Worm (Caenorhabditis elegans) whole organism, L4 larva: Measurements from ENCODE around the gene sdz-26.

Experiments
- D1046.2 ChIP-seq: fragments of 200-800 bp; sonication (Bioruptor generic); IDR thresholded peaks from 2 replicates; pipeline ENCODE4 v1.3.6; 2022; ENCODE audit warnings: missing genetic modification characterization, missing compliant biosample characterization
- F37D6.2 ChIP-seq: sonication (generic microtip); optimal IDR thresholded peaks from 2 replicates; lab custom pipeline; 2016; ENCODE audit warnings: mild to moderate bottlenecking, missing genetic modification characterization, missing compliant biosample characterization
- F44E2.7 ChIP-seq: fragments of 200-800 bp; sonication (Bioruptor generic); IDR thresholded peaks from 2 replicates; pipeline ENCODE4 v2.1.2; 2022; ENCODE audit warnings: missing genetic modification characterization, missing compliant biosample characterization
- T26A8.4 ChIP-seq: fragments of 200-800 bp; sonication (Bioruptor generic); IDR thresholded peaks from 2 replicates; pipeline ENCODE4 v1.3.6; 2022; ENCODE audit warnings: missing genetic modification characterization, missing compliant biosample characterization
- Y48G9A.11 ChIP-seq: fragments of 200-800 bp; sonication (Bioruptor generic); IDR thresholded peaks from 2 replicates; pipeline ENCODE4 v1.3.6; 2022; ENCODE audit warnings: missing genetic modification reagents, missing genetic modification characterization, missing compliant biosample characterization
- ZK337.2 ChIP-seq: fragments of 200-800 bp; sonication (Bioruptor generic); IDR thresholded peaks from 2 replicates; pipeline ENCODE4 v1.3.6; 2022; ENCODE audit warnings: missing genetic modification reagents, missing genetic modification characterization, missing compliant biosample characterization
- aha-1 ChIP-seq: fragments of 150-350 bp; peaks from one replicate; lab custom pipeline; 2014; ENCODE audit warnings: missing biosample characterization, missing genetic modification characterization
- ama-1 ChIP-seq: fragments of 150-350 bp; optimal IDR thresholded peaks from 2 replicates; lab custom pipeline; 2014; ENCODE audit warnings: inconsistent platforms, mixed read lengths
- ceh-44 ChIP-seq: fragments of 200-800 bp; sonication (Bioruptor generic); IDR thresholded peaks from 2 replicates; pipeline ENCODE4 v1.3.6; 2022; ENCODE audit warnings: missing genetic modification reagents, missing genetic modification characterization, missing compliant biosample characterization
- ceh-62 ChIP-seq: sonication (generic microtip); optimal IDR thresholded peaks from 2 replicates; lab custom pipeline; 2017; ENCODE audit warnings: missing biosample characterization, missing genetic modification characterization
- daf-12 ChIP-seq: fragments of 150-350 bp; optimal IDR thresholded peaks from 2 replicates; lab custom pipeline; 2014; ENCODE audit warnings: missing biosample characterization, missing genetic modification reagents, missing genetic modification characterization
- dmd-8 ChIP-seq: fragments of 200-800 bp; sonication (Bioruptor generic); IDR thresholded peaks from 2 replicates; pipeline ENCODE4 v1.3.6; 2022; ENCODE audit warnings: missing genetic modification characterization, missing compliant biosample characterization
- dmd-9 ChIP-seq: fragments of 200-800 bp; sonication (Bioruptor generic); IDR thresholded peaks from 2 replicates; pipeline ENCODE4 v1.3.6; 2022; ENCODE audit warnings: missing genetic modification reagents, missing genetic modification characterization, missing compliant biosample characterization
- dpl-1 ChIP-seq: fragments of 150-350 bp; optimal IDR thresholded peaks from 2 replicates; lab custom pipeline; 2014; ENCODE audit warnings: missing biosample characterization, missing genetic modification reagents, missing genetic modification characterization
- dve-1 ChIP-seq: sonication (generic microtip); optimal IDR thresholded peaks from 2 replicates; lab custom pipeline; 2017; ENCODE audit warnings: antibody characterized with exemption, mild to moderate bottlenecking, missing genetic modification characterization, missing compliant biosample characterization; ENCODE audit not compliant: insufficient read depth
- egl-27 ChIP-seq: sonication (generic microtip); optimal IDR thresholded peaks from 3 replicates; lab custom pipeline; 2017; ENCODE audit warnings: missing biosample characterization, missing genetic modification reagents, missing genetic modification characterization
- fos-1 ChIP-seq: fragments of 150-350 bp; optimal IDR thresholded peaks from 2 replicates; lab custom pipeline; 2014; ENCODE audit warnings: missing biosample characterization, missing genetic modification characterization
- hif-1 ChIP-seq, 2 experiments: sonication (generic microtip); optimal IDR thresholded peaks; 2 replicates each; lab custom pipeline; 2016 to 2017; ENCODE audit warnings: missing compliant biosample characterization in 2 of 2, missing genetic modification characterization in 2 of 2, missing genetic modification reagents in 2 of 2, missing genotype in 2 of 2, mild to moderate bottlenecking in 1 of 2
- hmg-1.1 ChIP-seq: fragments of 200-800 bp; sonication (Bioruptor generic); IDR thresholded peaks from 2 replicates; pipeline ENCODE4 v1.3.6; 2022; ENCODE audit warnings: missing genetic modification reagents, missing genetic modification characterization, missing compliant biosample characterization
- jun-1 ChIP-seq: fragments of 150-350 bp; optimal IDR thresholded peaks from 2 replicates; lab custom pipeline; 2014; ENCODE audit warnings: missing biosample characterization, missing genetic modification reagents, missing genetic modification characterization
- lin-38 ChIP-seq: fragments of 200-800 bp; sonication (Bioruptor generic); IDR thresholded peaks from 2 replicates; pipeline ENCODE4 v1.3.6; 2022; ENCODE audit warnings: missing genetic modification reagents, missing genetic modification characterization, missing compliant biosample characterization
- madf-5 ChIP-seq, 2 experiments: fragments of 200-800 bp; sonication (Bioruptor generic); IDR thresholded peaks; 2 replicates each; pipeline ENCODE4 v1.3.6; 2022; ENCODE audit warnings: missing compliant biosample characterization in 2 of 2, missing genetic modification characterization in 2 of 2
- mdl-1 ChIP-seq, 2 experiments: fragments of 150-350 bp in 1 of 2; sonication (generic microtip) in 1 of 2; optimal IDR thresholded peaks; 2 replicates each; lab custom pipeline; 2014 to 2017; ENCODE audit warnings: missing biosample characterization in 2 of 2, missing genetic modification characterization in 2 of 2
- mdt-29 ChIP-seq: fragments of 200-800 bp; sonication (Bioruptor generic); IDR thresholded peaks from 2 replicates; pipeline ENCODE4 v1.3.6; 2022; ENCODE audit warnings: missing genetic modification reagents, missing genetic modification characterization, missing compliant biosample characterization
- mxl-2 ChIP-seq: fragments of 200-800 bp; sonication (Bioruptor generic); conservative IDR thresholded peaks from 2 replicates; pipeline ENCODE4 v1.3.6; 2022; ENCODE audit warnings: missing genetic modification reagents, missing genetic modification characterization, missing compliant biosample characterization
- nhr-10 ChIP-seq: fragments of 150-350 bp; optimal IDR thresholded peaks from 2 replicates; lab custom pipeline; 2014; ENCODE audit warnings: missing biosample characterization, missing genetic modification characterization
- nhr-102 ChIP-seq: sonication (generic microtip); optimal IDR thresholded peaks from 2 replicates; lab custom pipeline; 2016; ENCODE audit warnings: mild to moderate bottlenecking, missing genetic modification characterization, moderate library complexity, missing compliant biosample characterization
- nhr-111 ChIP-seq: fragments of 200-800 bp; sonication (Bioruptor generic); optimal IDR thresholded peaks from 2 replicates; lab custom pipeline; 2018; ENCODE audit warnings: mild to moderate bottlenecking, missing genetic modification characterization, missing compliant biosample characterization
- nhr-25 ChIP-seq: sonication (generic microtip); optimal IDR thresholded peaks from 2 replicates; lab custom pipeline; 2017; ENCODE audit warnings: missing genetic modification characterization, mild to moderate bottlenecking, missing compliant biosample characterization, antibody characterized with exemption, moderate library complexity, borderline replicate concordance; ENCODE audit not compliant: insufficient read depth
- nhr-28 ChIP-seq: fragments of 150-350 bp; optimal IDR thresholded peaks from 2 replicates; lab custom pipeline; 2014; ENCODE audit warnings: missing biosample characterization, missing genetic modification characterization
- nhr-41 ChIP-seq: fragments of 200-800 bp; sonication (Bioruptor generic); IDR thresholded peaks from 2 replicates; pipeline ENCODE4 v1.3.6; 2022; ENCODE audit warnings: missing genetic modification reagents, missing genetic modification characterization, missing compliant biosample characterization
- nhr-42 ChIP-seq: fragments of 200-800 bp; sonication (Bioruptor generic); IDR thresholded peaks from 2 replicates; pipeline ENCODE4 v1.3.6; 2022; ENCODE audit warnings: missing genetic modification characterization, missing compliant biosample characterization
- nhr-48 ChIP-seq: sonication (generic microtip); optimal IDR thresholded peaks from 2 replicates; lab custom pipeline; 2016; ENCODE audit warnings: mild to moderate bottlenecking, missing genetic modification characterization, missing compliant biosample characterization
- pha-4 ChIP-seq, 2 experiments: fragments of 150-350 bp in 1 of 2; fragments of 200-800 bp in 1 of 2; sonication (Bioruptor generic) in 1 of 2; IDR thresholded peaks in 1 of 2; optimal IDR thresholded peaks in 1 of 2; 2 replicates each; pipeline versions ENCODE4 v1.3.6 to Lab custom; 2014 to 2022; ENCODE audit warnings: missing genetic modification characterization in 2 of 2, missing genetic modification reagents in 2 of 2, missing biosample characterization in 1 of 2, missing compliant biosample characterization in 1 of 2
- pqm-1 ChIP-seq: sonication (generic microtip); optimal IDR thresholded peaks from 2 replicates; lab custom pipeline; 2017; ENCODE audit warnings: missing biosample characterization, missing genetic modification characterization
- rbr-2 ChIP-seq: sonication (generic microtip); optimal IDR thresholded peaks from 2 replicates; lab custom pipeline; 2016; ENCODE audit warnings: missing genotype, missing genetic modification characterization, missing compliant biosample characterization
- saeg-2 ChIP-seq: fragments of 200-800 bp; sonication (Bioruptor generic); IDR thresholded peaks from 2 replicates; pipeline ENCODE4 v1.3.6; 2022; ENCODE audit warnings: missing genetic modification reagents, missing genetic modification characterization, missing compliant biosample characterization
- set-16 ChIP-seq: fragments of 200-800 bp; sonication (Bioruptor generic); IDR thresholded peaks from 2 replicates; pipeline ENCODE4 v1.3.6; 2022; ENCODE audit warnings: missing genetic modification reagents, missing genetic modification characterization, missing compliant biosample characterization
- snpc-1.2 ChIP-seq: fragments of 200-800 bp; sonication (Bioruptor generic); IDR thresholded peaks from 2 replicates; pipeline ENCODE4 v1.3.6; 2022; ENCODE audit warnings: missing genetic modification reagents, missing genetic modification characterization, missing compliant biosample characterization
- snpc-4 ChIP-seq: fragments of 150-350 bp; optimal IDR thresholded peaks from 2 replicates; lab custom pipeline; 2014; ENCODE audit warnings: missing biosample characterization, missing genetic modification characterization
- spr-1 ChIP-seq: sonication (generic microtip); optimal IDR thresholded peaks from 2 replicates; lab custom pipeline; 2016; ENCODE audit warnings: mild to moderate bottlenecking, missing genetic modification characterization, missing compliant biosample characterization
- unc-62 ChIP-seq, 3 experiments: fragments of 150-350 bp in 1 of 3; sonication (generic microtip); optimal IDR thresholded peaks in 2 of 3; peaks in 1 of 3; 1 replicate in 1 of 3; 2 replicates in 2 of 3; lab custom pipeline; 2014 to 2017; ENCODE audit warnings: missing biosample characterization in 3 of 3, missing genetic modification characterization in 3 of 3, missing genetic modification reagents in 3 of 3, missing genotype in 1 of 3
- vab-7 ChIP-seq: fragments of 200-800 bp; sonication (Bioruptor generic); IDR thresholded peaks from 2 replicates; pipeline ENCODE4 v1.3.6; 2022; ENCODE audit warnings: missing genetic modification reagents, missing genetic modification characterization, missing compliant biosample characterization

sdz-26 gene

DNA sequence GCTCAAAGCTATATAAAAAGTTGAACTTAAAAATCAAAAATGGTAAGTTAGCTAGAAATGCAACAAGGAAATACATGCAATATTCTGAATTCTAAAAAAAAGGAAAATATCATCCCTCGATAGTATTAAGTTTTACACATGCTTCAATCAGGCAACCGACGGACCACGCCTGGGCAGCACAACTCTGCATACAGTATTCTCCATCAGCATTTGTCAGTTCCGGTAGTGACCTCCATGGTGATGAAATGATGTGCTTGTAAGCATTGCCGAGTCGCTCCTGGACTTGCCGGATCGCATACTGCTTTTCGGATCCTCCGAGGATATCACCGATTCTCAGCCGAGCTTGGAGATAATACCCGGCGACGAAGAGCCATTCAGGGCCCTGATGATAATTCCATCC, 30.8 kb upstream of the sdz-26 start (continued):
- TF ChIP-seq pqm-1 (tag; lab: Kevin White, UChicago) = no peak
- no peak for TF ChIP-seq nhr-28
- no peak for TF ChIP-seq madf-5 (GFP tag; IDR thresholded peaks at IDR 0.05; lab: Robert Waterston, UW)
- no peak for TF ChIP-seq fos-1 (tag; lab: Kevin White, UChicago)
- peak; percentile 36 for TF ChIP-seq nhr-111 (GFP tag; lab: Kevin White, UChicago)
- TF ChIP-seq nhr-42 = peak; percentile 77; the same call in 1 of the 2 replicates
- TF ChIP-seq nhr-10 (tag; lab: Kevin White, UChicago) = no peak
- TF ChIP-seq Y48G9A.11 (GFP tag; lab: Robert Waterston, UW) = peak; percentile 40; the same call in 1 of the 2 replicates
- TF ChIP-seq mdt-29 (GFP tag; lab: Robert Waterston, UW) = 0 out of 2 replicates have a peak, but pooled peaks have one; percentile 29
- no peak for TF ChIP-seq dpl-1
- no peak for TF ChIP-seq F44E2.7 (GFP tag; lab: Robert Waterston, UW)
- no peak for TF ChIP-seq rbr-2 (tag; lab: Kevin White, UChicago)
- TF ChIP-seq nhr-25 (tag; lab: Kevin White, UChicago) = no peak
- TF ChIP-seq dmd-9 (GFP tag; lab: Robert Waterston, UW) = no peak
- no peak for TF ChIP-seq F37D6.2 (tag; lab: Kevin White, UChicago)
- no peak for TF ChIP-seq snpc-4 (tag; lab: Kevin White, UChicago)
- no peak for TF ChIP-seq T26A8.4 (GFP tag; lab: Robert Waterston, UW)
- TF ChIP-seq unc-62 (GFP tag; optimal IDR thresholded peaks at IDR 0.05 in 1 of 2; lab: Kevin White, UChicago) = peak in 1 of 2 experiments; percentile 78
- TF ChIP-seq unc-62 (tag; optimal IDR thresholded peaks at IDR 0.05; lab: Kevin White, UChicago) = no peak
- no peak for TF ChIP-seq dve-1 (tag; lab: Kevin White, UChicago)
- peak; percentile 63 for TF ChIP-seq lin-38 (GFP tag; lab: Robert Waterston, UW)
- peak; percentile 42; the same call in 1 of the 2 replicates for TF ChIP-seq pha-4 (GFP tag; IDR thresholded peaks at IDR 0.05; lab: Robert Waterston, UW)
- no peak for TF ChIP-seq pha-4 (tag; optimal IDR thresholded peaks at IDR 0.05; lab: Kevin White, UChicago)
- TF ChIP-seq D1046.2 (GFP tag; lab: Robert Waterston, UW) = no peak
- 0 out of 2 replicates have a peak, but pooled peaks have one; percentile 23 for TF ChIP-seq snpc-1.2 (GFP tag; lab: Robert Waterston, UW)
- no peak for TF ChIP-seq ceh-44 (GFP tag; lab: Robert Waterston, UW)
- TF ChIP-seq ceh-62 (tag; lab: Kevin White, UChicago) = no peak
- no peak for TF ChIP-seq hif-1 (tag; optimal IDR thresholded peaks at IDR 0.05; lab: Kevin White, UChicago)
- no peak for TF ChIP-seq jun-1 (tag; lab: Kevin White, UChicago)
- TF ChIP-seq nhr-102 (tag; lab: Kevin White, UChicago) = peak; percentile 1
- TF ChIP-seq nhr-48 (tag; lab: Kevin White, UChicago) = no peak
- no peak for TF ChIP-seq hmg-1.1 (GFP tag; lab: Robert Waterston, UW)
- TF ChIP-seq egl-27 = no peak
- TF ChIP-seq mxl-2 = no peak
- TF ChIP-seq spr-1 (tag; lab: Kevin White, UChicago) = no peak
- no peak for TF ChIP-seq daf-12 (tag; lab: Kevin White, UChicago)

DNA sequence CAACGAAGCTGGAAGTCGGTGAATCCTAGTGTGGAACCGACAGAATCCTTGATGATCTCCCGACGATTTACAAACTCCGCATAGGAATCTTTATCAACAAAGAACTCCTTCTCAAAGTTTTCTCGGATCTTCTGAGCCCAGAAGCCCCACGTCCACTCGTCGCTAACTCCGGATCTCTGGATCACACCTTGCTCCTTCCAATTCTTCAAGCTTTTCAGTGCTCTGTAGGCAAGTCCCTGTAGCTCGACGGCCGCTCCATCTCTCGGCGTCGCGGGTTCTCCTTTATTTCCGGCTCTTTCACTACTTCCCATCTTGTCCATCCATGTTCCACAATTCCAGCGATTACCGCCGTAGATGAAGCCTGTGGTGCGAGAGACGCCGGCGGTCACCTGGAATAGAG, 30.2 kb upstream of the sdz-26 start:
- no peak for TF ChIP-seq nhr-41 (GFP tag; lab: Robert Waterston, UW)
- no peak for TF ChIP-seq vab-7 (GFP tag; lab: Robert Waterston, UW)
- no peak for TF ChIP-seq ama-1
- TF ChIP-seq saeg-2 = no peak
- no peak for TF ChIP-seq ZK337.2 (GFP tag; lab: Robert Waterston, UW)
- TF ChIP-seq set-16 = peak; percentile 36; the same call in 1 of the 2 replicates
- no peak for TF ChIP-seq mdl-1 (tag; optimal IDR thresholded peaks at IDR 0.05; lab: Kevin White, UChicago)
- peak; percentile 94 for TF ChIP-seq aha-1
- 0 out of 2 replicates have a peak, but pooled peaks have one; percentile 7 for TF ChIP-seq dmd-8 (GFP tag; lab: Robert Waterston, UW)
- TF ChIP-seq, all 104 proteins: peak for 3
